Fruit fly (Drosophila melanogaster): ENCODE data around the gene CG4766.

The CG4766 gene

DNA sequence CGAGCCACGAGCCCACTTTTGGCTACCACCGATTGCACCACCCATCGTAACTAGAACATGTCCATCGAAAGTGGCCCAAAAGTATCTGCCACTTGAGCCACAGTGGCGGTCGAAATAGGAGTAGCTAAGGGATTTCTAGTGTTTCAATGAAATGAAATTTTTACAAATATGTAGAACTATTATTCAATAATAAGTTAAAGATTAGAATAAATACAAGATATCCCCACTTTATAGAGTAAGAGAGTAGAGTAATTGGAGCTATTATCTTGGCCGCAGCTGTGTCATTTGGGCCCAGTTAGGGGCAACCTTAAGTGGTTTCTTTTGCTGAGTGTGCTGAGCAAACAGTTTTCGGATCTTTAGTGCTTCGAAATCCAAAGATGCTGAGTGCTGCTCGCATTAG lies 11.2 kb downstream of the CG4766 start (continued):
- TF ChIP-seq gsb-n (tag; optimal IDR thresholded peaks at IDR 0.05) (peak; percentile 9), CG5953 (GFP tag; IDR thresholded peaks at IDR 0.05) (no peak), CG11560 (tag; IDR thresholded peaks at IDR 0.05) (no peak), CG8290 (GFP tag; optimal IDR thresholded peaks at IDR 0.05) (no peak), CG8290 (tag; optimal IDR thresholded peaks at IDR 0.05) (peak in 1 of 2 experiments; percentile 40), CG11696 (GFP tag; IDR thresholded peaks at IDR 0.05) (peak; percentile 72), CG6654 (GFP tag; optimal IDR thresholded peaks at IDR 0.05) (no peak), dan (GFP tag; IDR thresholded peaks at IDR 0.05) (no peak), CG17612 (GFP tag; IDR thresholded peaks at IDR 0.05) (no peak), NC2α (GFP tag; optimal IDR thresholded peaks at IDR 0.05) (no peak), fd96Cb (tag; optimal IDR thresholded peaks at IDR 0.05) (peak; percentile 42), Usf (GFP tag; optimal IDR thresholded peaks at IDR 0.05) (no peak), CG13296 (GFP tag; optimal IDR thresholded peaks at IDR 0.05) (no peak), CG30020 (tag; optimal IDR thresholded peaks at IDR 0.05) (no peak), CG4707 (GFP tag; optimal IDR thresholded peaks at IDR 0.05) (no peak), run (tag; optimal IDR thresholded peaks at IDR 0.05) (no peak), HmgD (GFP tag; optimal IDR thresholded peaks at IDR 0.05) (no peak), CG9797 (GFP tag; optimal IDR thresholded peaks at IDR 0.05) (no peak), H15 (GFP tag; IDR thresholded peaks at IDR 0.05) (no peak), Vsx1 (GFP tag; optimal IDR thresholded peaks at IDR 0.05) (no peak), fd64A (GFP tag; optimal IDR thresholded peaks at IDR 0.05) (no peak), CG4404 (GFP tag; IDR thresholded peaks at IDR 0.05) (no peak), CG8944 (GFP tag; optimal IDR thresholded peaks at IDR 0.05) (no peak), sc (optimal IDR thresholded peaks at IDR 0.05) (no peak), sc (GFP tag; optimal IDR thresholded peaks at IDR 0.05) (no peak), CG4617 (GFP tag; optimal IDR thresholded peaks at IDR 0.05; ENCODE audit: borderline replicate concordance) (no peak), CG17361 (GFP tag; IDR thresholded peaks at IDR 0.05) (peak; percentile 51; the same call in 1 of the 3 replicates), NFAT (GFP tag; IDR thresholded peaks at IDR 0.05) (no peak), peb (GFP tag; IDR thresholded peaks at IDR 0.05) (peak; percentile 23; the same call in 1 of the 2 replicates), HHEX (GFP tag; optimal IDR thresholded peaks at IDR 0.05) (no peak), CG3407 (GFP tag; optimal IDR thresholded peaks at IDR 0.05) (no peak), ara (GFP tag; IDR thresholded peaks at IDR 0.05) (peak; percentile 61; the same call in 1 of the 2 replicates), CoRest (tag; optimal IDR thresholded peaks at IDR 0.05) (peak; percentile 36), CG2120 (GFP tag; optimal IDR thresholded peaks at IDR 0.05) (no peak), CG17186 (GFP tag; optimal IDR thresholded peaks at IDR 0.05) (no peak), ssp (GFP tag; IDR thresholded peaks at IDR 0.05) (peak; percentile 38; the same call in 1 of the 2 replicates), Hmr (GFP tag; optimal IDR thresholded peaks at IDR 0.05) (peak; percentile 33), vfl (GFP tag; optimal IDR thresholded peaks at IDR 0.05) (no peak), tap (tag; optimal IDR thresholded peaks at IDR 0.05) (peak; percentile 51), Rfx (GFP tag; IDR thresholded peaks at IDR 0.05) (peak; percentile 50; the same call in 1 of the 2 replicates), usp (GFP tag; optimal IDR thresholded peaks at IDR 0.05) (no peak), CG14860 (GFP tag; IDR thresholded peaks at IDR 0.05; ENCODE audit: partially characterized antibody) (no peak), CG6254 (GFP tag; optimal IDR thresholded peaks at IDR 0.05) (peak; percentile 10), CG11247 (GFP tag; IDR thresholded peaks at IDR 0.05) (no peak), D19B (GFP tag; optimal IDR thresholded peaks at IDR 0.05) (no peak), CG12155 (GFP tag; optimal IDR thresholded peaks at IDR 0.05) (no peak), Hr39 (optimal IDR thresholded peaks at IDR 0.05) (no peak), CG15011 (GFP tag; optimal IDR thresholded peaks at IDR 0.05) (no peak), nerfin-1 (tag; optimal IDR thresholded peaks at IDR 0.05) (no peak), Ets97D (GFP tag; optimal IDR thresholded peaks at IDR 0.05) (no peak), CG9727 (GFP tag; optimal IDR thresholded peaks at IDR 0.05) (peak; percentile 2), CG8924 (tag; optimal IDR thresholded peaks at IDR 0.05) (peak; percentile 47), Ada2b (GFP tag; IDR thresholded peaks at IDR 0.05) (peak; percentile 54), h (optimal IDR thresholded peaks at IDR 0.05) (no peak)

All from whole organism, embryonic.